Fruit fly (Drosophila melanogaster): ENCODE measurements around the gene Xrcc2.

Xrcc2 gene

DNA sequence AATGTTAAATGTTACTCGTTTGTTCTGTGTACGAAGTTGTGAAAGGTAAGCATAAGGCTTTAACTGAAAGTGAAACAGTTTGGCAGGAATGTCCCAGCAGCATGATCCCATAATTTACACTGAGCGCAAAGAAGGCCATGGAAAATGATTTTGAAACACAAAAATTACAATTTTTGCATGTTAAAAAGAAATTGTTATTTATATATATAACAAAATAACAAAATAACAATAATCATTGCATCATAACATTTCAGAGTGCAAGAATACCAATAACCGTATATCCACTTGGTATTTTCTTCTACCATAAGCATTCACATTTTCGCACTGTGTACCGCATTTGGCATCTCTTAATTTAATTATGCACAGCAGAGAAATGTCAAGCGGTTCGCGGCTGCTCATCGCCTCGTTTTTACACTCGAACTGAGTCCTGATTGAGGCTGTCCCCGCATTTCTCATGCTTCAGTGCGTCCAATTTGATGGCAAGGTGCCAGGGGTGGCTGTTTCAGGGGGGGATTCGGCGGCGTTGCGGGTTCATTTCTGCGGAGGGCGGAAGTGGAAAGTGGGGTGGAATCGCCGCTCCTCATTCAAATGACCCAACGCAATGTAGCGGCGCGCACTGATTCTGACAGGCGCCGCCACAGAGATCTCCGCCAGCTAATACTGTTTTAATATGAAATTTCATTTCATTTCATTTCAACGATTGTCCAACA is 22.6 kb downstream of the Xrcc2 start, which contains the start of gene CG6481 (continued):
- TF ChIP-seq CG4854 (GFP tag; optimal IDR thresholded peaks at IDR 0.05): no peak
- no peak for TF ChIP-seq CG11560 (tag; IDR thresholded peaks at IDR 0.05)
- no peak for TF ChIP-seq lilli (GFP tag; optimal IDR thresholded peaks at IDR 0.05)
- TF ChIP-seq ac (GFP tag; optimal IDR thresholded peaks at IDR 0.05): no peak
- no peak for TF ChIP-seq Doc3 (GFP tag; IDR thresholded peaks at IDR 0.05; ENCODE audit: partially characterized antibody)
- no peak for TF ChIP-seq trh (GFP tag; optimal IDR thresholded peaks at IDR 0.05)
- TF ChIP-seq CG14710 (tag; optimal IDR thresholded peaks at IDR 0.05): peak; percentile 12
- TF ChIP-seq Atf6 (GFP tag; IDR thresholded peaks at IDR 0.05): no peak
- TF ChIP-seq wor (GFP tag; IDR thresholded peaks at IDR 0.05): no peak
- peak; percentile 29 for TF ChIP-seq phol (tag; optimal IDR thresholded peaks at IDR 0.05)
- peak; percentile 19 for TF ChIP-seq CG11504 (tag; optimal IDR thresholded peaks at IDR 0.05)
- peak; percentile 7 for TF ChIP-seq D19A (tag; optimal IDR thresholded peaks at IDR 0.05)
- TF ChIP-seq CG2116 (GFP tag; optimal IDR thresholded peaks at IDR 0.05): no peak
- TF ChIP-seq CG4360 (GFP tag; IDR thresholded peaks at IDR 0.05): no peak
- TF ChIP-seq crol (GFP tag; IDR thresholded peaks at IDR 0.05): peak; percentile 72
- no peak for TF ChIP-seq dan (GFP tag; IDR thresholded peaks at IDR 0.05)
- no peak for TF ChIP-seq dimm (GFP tag; IDR thresholded peaks at IDR 0.05)
- TF ChIP-seq CG2712 (tag; optimal IDR thresholded peaks at IDR 0.05): peak; percentile 20
- TF ChIP-seq CG2120 (GFP tag; optimal IDR thresholded peaks at IDR 0.05): no peak
- TF ChIP-seq yki (optimal IDR thresholded peaks at IDR 0.05): no peak
- no peak for TF ChIP-seq NFAT (GFP tag; IDR thresholded peaks at IDR 0.05)
- peak; percentile 34 for TF ChIP-seq gem (tag; optimal IDR thresholded peaks at IDR 0.05)
- no peak for TF ChIP-seq odd (GFP tag; optimal IDR thresholded peaks at IDR 0.05)
- TF ChIP-seq Blimp-1 (GFP tag; optimal IDR thresholded peaks at IDR 0.05): peak; percentile 17
- TF ChIP-seq crc (GFP tag; optimal IDR thresholded peaks at IDR 0.05): no peak
- TF ChIP-seq jumu (GFP tag; optimal IDR thresholded peaks at IDR 0.05): no peak
- TF ChIP-seq Jarid2 (GFP tag; optimal IDR thresholded peaks at IDR 0.05): no peak
- no peak for TF ChIP-seq CG11093 (GFP tag; IDR thresholded peaks at IDR 0.05)
- TF ChIP-seq fd96Cb (tag; optimal IDR thresholded peaks at IDR 0.05): peak; percentile 10
- no peak for TF ChIP-seq Hand (GFP tag; optimal IDR thresholded peaks at IDR 0.05)
- TF ChIP-seq bowl (GFP tag; IDR thresholded peaks at IDR 0.05): no peak
- TF ChIP-seq sima (GFP tag; optimal IDR thresholded peaks at IDR 0.05): no peak
- TF ChIP-seq ranshi (GFP tag; IDR thresholded peaks at IDR 0.05): no peak
- TF ChIP-seq zf30C (GFP tag; optimal IDR thresholded peaks at IDR 0.05): peak; percentile 32
- TF ChIP-seq Poxn (GFP tag; IDR thresholded peaks at IDR 0.05): no peak
- TF ChIP-seq CG6683 (GFP tag; optimal IDR thresholded peaks at IDR 0.05): no peak
- TF ChIP-seq CG4730 (GFP tag; IDR thresholded peaks at IDR 0.05): no peak
- no peak for TF ChIP-seq Xrp1 (GFP tag; IDR thresholded peaks at IDR 0.05)
- no peak for TF ChIP-seq tll (GFP tag; optimal IDR thresholded peaks at IDR 0.05)
- peak; percentile 34 for TF ChIP-seq dmrt11E (tag; optimal IDR thresholded peaks at IDR 0.05)
- TF ChIP-seq gsb-n (tag; optimal IDR thresholded peaks at IDR 0.05): peak; percentile 57
- TF ChIP-seq pros (GFP tag; optimal IDR thresholded peaks at IDR 0.05): peak; percentile 66
- TF ChIP-seq bsh (GFP tag; optimal IDR thresholded peaks at IDR 0.05): peak in 1 of 2 experiments; percentile 22

Measured in whole organism, embryonic.